Fruit fly (Drosophila melanogaster): Measurements from ENCODE around the gene tth.

DNA sequence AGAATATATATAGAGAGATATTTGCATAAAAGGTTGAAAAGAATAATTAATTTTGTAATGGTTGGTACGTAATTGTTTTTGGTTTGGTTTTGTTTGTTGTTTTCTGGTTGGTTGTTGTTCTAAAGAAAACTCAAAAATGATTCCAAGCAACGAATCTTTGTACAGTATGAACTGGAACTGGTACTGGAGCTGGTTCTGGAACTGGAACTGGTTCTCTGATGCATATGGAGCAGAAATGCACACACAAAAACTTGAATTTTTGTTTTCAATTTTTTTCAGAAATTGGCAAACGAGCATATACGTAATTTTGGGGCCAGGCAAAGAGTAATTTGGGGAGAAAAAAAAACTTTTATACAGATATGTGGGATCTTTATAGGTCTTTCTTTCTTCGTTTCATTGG lies 18.6 kb downstream of the tth start:
- TF ChIP-seq psq (optimal IDR thresholded peaks at IDR 0.05): no peak
- TF ChIP-seq insv (optimal IDR thresholded peaks at IDR 0.05): no peak
- no peak for TF ChIP-seq ttk (optimal IDR thresholded peaks at IDR 0.05)
- TF ChIP-seq h (optimal IDR thresholded peaks at IDR 0.05): no peak
- TF ChIP-seq Myc (optimal IDR thresholded peaks at IDR 0.05): no peak
- no peak for TF ChIP-seq Sin3A (optimal IDR thresholded peaks at IDR 0.05)
